2 fruit fly cellular contexts compared by ENCODE assay signal in the genomic region with DNA sequence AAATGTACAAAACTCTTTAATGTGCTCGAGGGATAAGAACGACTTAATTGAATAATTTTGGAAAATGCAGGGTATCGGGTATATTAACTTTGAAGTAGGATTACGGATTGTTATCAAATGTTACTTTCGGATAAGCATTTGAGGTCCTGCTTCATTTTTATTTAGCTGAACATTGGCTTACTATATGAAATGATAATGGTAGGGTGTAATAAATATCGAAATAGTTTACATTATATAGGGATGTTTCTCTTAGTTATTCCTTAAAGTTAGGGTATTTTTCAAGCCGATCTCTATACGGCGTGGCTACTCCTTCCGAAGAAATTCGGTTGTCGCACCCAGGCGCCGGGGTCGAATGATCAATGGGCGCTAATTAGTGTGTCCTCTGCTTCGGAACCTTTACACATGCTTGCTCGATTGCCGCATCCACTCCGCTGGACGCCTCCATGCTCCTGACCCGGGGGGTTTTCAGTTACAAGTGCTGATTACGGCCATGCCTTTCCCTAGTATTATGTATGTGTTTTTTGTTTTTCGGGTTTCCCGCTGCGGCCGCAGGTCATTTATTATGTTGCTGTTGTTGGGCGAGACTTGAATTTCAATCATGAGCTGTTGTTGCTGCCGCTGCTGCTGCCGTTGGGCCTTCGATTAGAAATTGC.
A peak's percentile ranks its signal among the peaks of the same experiment; 100 is the strongest.
TF ChIP-seq lines count a peak whose summit lies in the region.

No protein-coding gene starts in this region.

TF ChIP-seq in whole organism, embryonic, 481 proteins besides CTCF, POLR2A, EP300 and RAD21 (continued from another document):
- TF ChIP-seq Spps (tag; optimal IDR thresholded peaks at IDR 0.05; lab: Kevin White, UChicago) (peak; percentile 17), CG6654 (GFP tag; optimal IDR thresholded peaks at IDR 0.05; lab: Kevin White, UChicago) (no peak), Med (GFP tag; lab: Kevin White, UChicago) (peak; percentile 43), kni (GFP tag; optimal IDR thresholded peaks at IDR 0.05; lab: Kevin White, UChicago) (peak; percentile 72), CG9437 (GFP tag; optimal IDR thresholded peaks at IDR 0.05; lab: Kevin White, UChicago) (no peak), CG30403 (GFP tag; optimal IDR thresholded peaks at IDR 0.05; lab: Kevin White, UChicago) (peak; percentile 3), gem (tag; optimal IDR thresholded peaks at IDR 0.05; lab: Kevin White, UChicago) (peak; percentile 56), Pdp1 (GFP tag; optimal IDR thresholded peaks at IDR 0.05; lab: Kevin White, UChicago) (peak in 1 of 2 experiments; percentile 1), CG6683 (GFP tag; optimal IDR thresholded peaks at IDR 0.05; lab: Kevin White, UChicago) (no peak), CG17912 (GFP tag; optimal IDR thresholded peaks at IDR 0.05; lab: Kevin White, UChicago) (no peak), CG9797 (GFP tag; optimal IDR thresholded peaks at IDR 0.05; lab: Kevin White, UChicago) (no peak), Trl (optimal IDR thresholded peaks at IDR 0.05; lab: Kevin White, UChicago) (no peak), Trl (GFP tag; optimal IDR thresholded peaks at IDR 0.05; lab: Kevin White, UChicago) (no peak), CG2712 (tag; optimal IDR thresholded peaks at IDR 0.05; lab: Kevin White, UChicago) (peak; percentile 43), CG17361 (GFP tag; IDR thresholded peaks at IDR 0.05; lab: Robert Waterston, UW) (peak; percentile 39; the same call in 1 of the 3 replicates), ftz-f1 (GFP tag; optimal IDR thresholded peaks at IDR 0.05; lab: Kevin White, UChicago) (no peak), CG2202 (tag; optimal IDR thresholded peaks at IDR 0.05; lab: Kevin White, UChicago) (peak; percentile 3), Atf-2 (GFP tag; optimal IDR thresholded peaks at IDR 0.05; lab: Kevin White, UChicago) (no peak), row (GFP tag; IDR thresholded peaks at IDR 0.05; lab: Robert Waterston, UW) (peak; percentile 67), HHEX (GFP tag; optimal IDR thresholded peaks at IDR 0.05; lab: Kevin White, UChicago) (no peak), Xrp1 (GFP tag; IDR thresholded peaks at IDR 0.05; lab: Robert Waterston, UW) (peak; percentile 42; the same call in 1 of the 2 replicates), pan (optimal IDR thresholded peaks at IDR 0.05; lab: Kevin White, UChicago) (peak in 1 of 2 experiments; percentile 48), pan (GFP tag; optimal IDR thresholded peaks at IDR 0.05 in 1 of 2, IDR thresholded peaks at IDR 0.05 in 1 of 2) (no peak), Hsf (GFP tag; optimal IDR thresholded peaks at IDR 0.05; lab: Kevin White, UChicago) (no peak), odd (GFP tag; optimal IDR thresholded peaks at IDR 0.05; lab: Kevin White, UChicago) (peak; percentile 7), CG10209 (GFP tag; optimal IDR thresholded peaks at IDR 0.05; lab: Kevin White, UChicago) (peak; percentile 18), sens (GFP tag; lab: Kevin White, UChicago) (peak; percentile 86), btn (GFP tag; optimal IDR thresholded peaks at IDR 0.05; lab: Kevin White, UChicago) (peak; percentile 22), Dref (GFP tag; IDR thresholded peaks at IDR 0.05; lab: Robert Waterston, UW) (0 out of 2 replicates have a peak, but pooled peaks have one; percentile 2), nmo (GFP tag; optimal IDR thresholded peaks at IDR 0.05; lab: Kevin White, UChicago) (peak; percentile 34), CG10979 (tag; optimal IDR thresholded peaks at IDR 0.05; lab: Kevin White, UChicago) (peak; percentile 39), Stat92E (GFP tag; optimal IDR thresholded peaks at IDR 0.05; lab: Kevin White, UChicago) (peak in 1 of 3 experiments; percentile 70), CG31441 (GFP tag; IDR thresholded peaks at IDR 0.05; lab: Robert Waterston, UW) (peak; percentile 10; the same call in 1 of the 2 replicates), croc (GFP tag; conservative IDR thresholded peaks at IDR 0.05; lab: Robert Waterston, UW) (peak; percentile 18; the same call in 1 of the 3 replicates), twi (tag; optimal IDR thresholded peaks at IDR 0.05; lab: Kevin White, UChicago) (peak; percentile 88), lola (GFP tag; optimal IDR thresholded peaks at IDR 0.05; lab: Kevin White, UChicago) (peak in 1 of 3 experiments; percentile 52), CG33557 (GFP tag; optimal IDR thresholded peaks at IDR 0.05; lab: Kevin White, UChicago) (peak; percentile 23), eve (GFP tag; optimal IDR thresholded peaks at IDR 0.05; lab: Kevin White, UChicago) (peak in 1 of 2 experiments; percentile 18), Awh (GFP tag; IDR thresholded peaks at IDR 0.05; lab: Robert Waterston, UW) (peak; percentile 59; the same call in 1 of the 2 replicates), pita (GFP tag; optimal IDR thresholded peaks at IDR 0.05; lab: Kevin White, UChicago) (no peak), D19A (tag; optimal IDR thresholded peaks at IDR 0.05; lab: Kevin White, UChicago) (peak; percentile 98), CG17829 (tag; optimal IDR thresholded peaks at IDR 0.05; lab: Kevin White, UChicago) (peak; percentile 5), bbx (GFP tag; IDR thresholded peaks at IDR 0.05; lab: Robert Waterston, UW; ENCODE audit: partially characterized antibody) (no peak), CoRest (tag; optimal IDR thresholded peaks at IDR 0.05; lab: Kevin White, UChicago) (peak; percentile 9), vnd (GFP tag; IDR thresholded peaks at IDR 0.05; lab: Robert Waterston, UW; ENCODE audit: partially characterized antibody) (0 out of 3 replicates have a peak, but pooled peaks have one; percentile 11), prd (optimal IDR thresholded peaks at IDR 0.05; lab: Kevin White, UChicago) (no peak), prd (GFP tag; IDR thresholded peaks at IDR 0.05; lab: Robert Waterston, UW) (peak; percentile 33; the same call in 2 of the 3 replicates), ci (GFP tag; IDR thresholded peaks at IDR 0.05; lab: Robert Waterston, UW) (0 out of 3 replicates have a peak, but pooled peaks have one; percentile 47), Oli (tag; optimal IDR thresholded peaks at IDR 0.05; lab: Kevin White, UChicago) (peak; percentile 14), bsh (GFP tag; optimal IDR thresholded peaks at IDR 0.05; lab: Kevin White, UChicago) (peak in 1 of 2 experiments; percentile 11)

TF ChIP-seq in whole organism, prepupa, 60 proteins besides CTCF, POLR2A, EP300 and RAD21 (continued from another document):
- TF ChIP-seq Hr38 (GFP tag; optimal IDR thresholded peaks at IDR 0.05; lab: Kevin White, UChicago) (no peak), CG6163 (GFP tag; IDR thresholded peaks at IDR 0.05; lab: Robert Waterston, UW) (no peak), Hr39 (GFP tag; optimal IDR thresholded peaks at IDR 0.05; lab: Kevin White, UChicago) (peak; percentile 0), CG10631 (GFP tag; optimal IDR thresholded peaks at IDR 0.05; lab: Kevin White, UChicago) (no peak), CG9139 (GFP tag; optimal IDR thresholded peaks at IDR 0.05; lab: Kevin White, UChicago) (no peak), CG6808 (GFP tag; optimal IDR thresholded peaks at IDR 0.05; lab: Kevin White, UChicago) (no peak)
